Fruit fly (Drosophila melanogaster): ENCODE data around the gene CG31253.

The CG31253 gene

dm6 chr3R:27920883-27921282 lies 39.5 kb downstream of the CG31253 start, which contains the start of gene CG12259 (continued):
- TF ChIP-seq CG14710 (tag; optimal IDR thresholded peaks at IDR 0.05) (no peak), pita (GFP tag; optimal IDR thresholded peaks at IDR 0.05) (no peak), scrt (GFP tag; optimal IDR thresholded peaks at IDR 0.05) (no peak), MBD-R2 (GFP tag; IDR thresholded peaks at IDR 0.05) (peak; percentile 59), CG2889 (GFP tag; IDR thresholded peaks at IDR 0.05) (no peak), schlank (tag; optimal IDR thresholded peaks at IDR 0.05) (no peak), CG10431 (GFP tag; optimal IDR thresholded peaks at IDR 0.05) (no peak), CG1832 (GFP tag; optimal IDR thresholded peaks at IDR 0.05) (no peak), sug (tag; optimal IDR thresholded peaks at IDR 0.05) (no peak), CG34376 (GFP tag; optimal IDR thresholded peaks at IDR 0.05) (no peak), E2f2 (GFP tag; IDR thresholded peaks at IDR 0.05) (0 out of 2 replicates have a peak, but pooled peaks have one; percentile 21), sqz (GFP tag; optimal IDR thresholded peaks at IDR 0.05) (peak; percentile 56), CG1603 (tag; optimal IDR thresholded peaks at IDR 0.05) (peak; percentile 12), CG3847 (GFP tag; IDR thresholded peaks at IDR 0.05) (no peak), CG11456 (GFP tag; IDR thresholded peaks at IDR 0.05) (no peak), CG3995 (GFP tag; optimal IDR thresholded peaks at IDR 0.05) (no peak), kay (GFP tag; optimal IDR thresholded peaks at IDR 0.05) (no peak), Med (GFP tag) (no peak), slou (GFP tag; optimal IDR thresholded peaks at IDR 0.05) (no peak), Doc3 (GFP tag; IDR thresholded peaks at IDR 0.05; ENCODE audit: partially characterized antibody) (no peak), HHEX (GFP tag; optimal IDR thresholded peaks at IDR 0.05) (no peak), Atf6 (GFP tag; IDR thresholded peaks at IDR 0.05) (no peak), CG32767 (GFP tag; IDR thresholded peaks at IDR 0.05) (no peak), grau (tag; optimal IDR thresholded peaks at IDR 0.05) (no peak), aop (GFP tag; IDR thresholded peaks at IDR 0.05) (no peak), Deaf1 (tag; optimal IDR thresholded peaks at IDR 0.05) (no peak), tap (tag; optimal IDR thresholded peaks at IDR 0.05) (no peak), Dip3 (GFP tag; optimal IDR thresholded peaks at IDR 0.05) (no peak), BtbVII (GFP tag; optimal IDR thresholded peaks at IDR 0.05) (no peak), CG13894 (tag; optimal IDR thresholded peaks at IDR 0.05) (no peak), row (GFP tag; IDR thresholded peaks at IDR 0.05) (peak; percentile 76), CG9876 (GFP tag; optimal IDR thresholded peaks at IDR 0.05) (no peak), CG9797 (GFP tag; optimal IDR thresholded peaks at IDR 0.05) (peak; percentile 35), croc (GFP tag; conservative IDR thresholded peaks at IDR 0.05) (no peak), CG17186 (GFP tag; optimal IDR thresholded peaks at IDR 0.05) (no peak), ham (GFP tag; IDR thresholded peaks at IDR 0.05) (no peak), lab (GFP tag; optimal IDR thresholded peaks at IDR 0.05) (no peak), CG7786 (GFP tag; optimal IDR thresholded peaks at IDR 0.05) (no peak), Dad (GFP tag; optimal IDR thresholded peaks at IDR 0.05) (no peak), CG16779 (GFP tag; IDR thresholded peaks at IDR 0.05) (no peak), Rfx (GFP tag; IDR thresholded peaks at IDR 0.05) (no peak), Lpt (GFP tag; optimal IDR thresholded peaks at IDR 0.05) (no peak), Nf-YC (tag; optimal IDR thresholded peaks at IDR 0.05) (peak; percentile 12), Ssrp (tag; optimal IDR thresholded peaks at IDR 0.05) (no peak), CG10267 (tag; optimal IDR thresholded peaks at IDR 0.05) (peak; percentile 50), CG34224 (GFP tag; IDR thresholded peaks at IDR 0.05; ENCODE audit: partially characterized antibody) (0 out of 3 replicates have a peak, but pooled peaks have one; percentile 10), CHES-1-like (GFP tag; optimal IDR thresholded peaks at IDR 0.05) (no peak), CG18262 (tag; optimal IDR thresholded peaks at IDR 0.05) (peak; percentile 19), luna (GFP tag; optimal IDR thresholded peaks at IDR 0.05) (no peak), dmrt11E (tag; optimal IDR thresholded peaks at IDR 0.05) (no peak), wor (GFP tag; IDR thresholded peaks at IDR 0.05) (no peak), CG31441 (GFP tag; IDR thresholded peaks at IDR 0.05) (no peak)
